Worm (Caenorhabditis elegans) whole organism, L4 larva: Measurements from ENCODE around the gene mrps-9.

ENCODE experiments used
- D1046.2 ChIP-seq: fragments of 200-800 bp; sonication (Bioruptor generic); IDR thresholded peaks from 2 replicates; pipeline ENCODE4 v1.3.6; 2022; ENCODE audit warnings: missing genetic modification characterization, missing compliant biosample characterization
- F44E2.7 ChIP-seq: fragments of 200-800 bp; sonication (Bioruptor generic); IDR thresholded peaks from 2 replicates; pipeline ENCODE4 v2.1.2; 2022; ENCODE audit warnings: missing genetic modification characterization, missing compliant biosample characterization
- F49E8.2 ChIP-seq: sonication (generic microtip); optimal IDR thresholded peaks from 2 replicates; lab custom pipeline; 2016; ENCODE audit warnings: missing compliant biosample characterization, mild to moderate bottlenecking, missing genetic modification characterization, borderline replicate concordance
- T20F7.1 ChIP-seq: fragments of 200-800 bp; sonication (Bioruptor generic); optimal IDR thresholded peaks from 2 replicates; lab custom pipeline; 2018; ENCODE audit warnings: mild to moderate bottlenecking, missing genetic modification characterization, missing compliant biosample characterization
- Y5F2A.4 ChIP-seq: fragments of 200-800 bp; sonication (Bioruptor generic); optimal IDR thresholded peaks from 2 replicates; lab custom pipeline; 2018; ENCODE audit warnings: mild to moderate bottlenecking, missing genetic modification characterization, missing compliant biosample characterization
- ZK337.2 ChIP-seq: fragments of 200-800 bp; sonication (Bioruptor generic); IDR thresholded peaks from 2 replicates; pipeline ENCODE4 v1.3.6; 2022; ENCODE audit warnings: missing genetic modification reagents, missing genetic modification characterization, missing compliant biosample characterization
- ama-1 ChIP-seq: fragments of 150-350 bp; optimal IDR thresholded peaks from 2 replicates; lab custom pipeline; 2014; ENCODE audit warnings: inconsistent platforms, mixed read lengths
- arid-1 ChIP-seq: fragments of 200-800 bp; sonication (Bioruptor generic); conservative IDR thresholded peaks from 2 replicates; pipeline ENCODE4 v1.3.6; 2022; ENCODE audit warnings: missing genetic modification reagents, missing genetic modification characterization, missing compliant biosample characterization
- ceh-44 ChIP-seq: fragments of 200-800 bp; sonication (Bioruptor generic); IDR thresholded peaks from 2 replicates; pipeline ENCODE4 v1.3.6; 2022; ENCODE audit warnings: missing genetic modification reagents, missing genetic modification characterization, missing compliant biosample characterization
- daf-16 ChIP-seq, 3 experiments: sonication (generic microtip); optimal IDR thresholded peaks; 2 replicates each; lab custom pipeline; 2016 to 2017; ENCODE audit warnings: missing genetic modification characterization in 3 of 3, missing genetic modification reagents in 3 of 3, mild to moderate bottlenecking in 2 of 3, missing compliant biosample characterization in 2 of 3, missing biosample characterization in 1 of 3, moderate library complexity in 1 of 3
- daf-19 ChIP-seq: fragments of 200-800 bp; sonication (Bioruptor generic); conservative IDR thresholded peaks from 2 replicates; pipeline ENCODE4 v1.3.6; 2022; ENCODE audit warnings: missing genetic modification characterization, missing compliant biosample characterization
- daf-8 ChIP-seq: fragments of 200-800 bp; sonication (Bioruptor generic); IDR thresholded peaks from 2 replicates; pipeline ENCODE4 v1.3.6; 2022; ENCODE audit warnings: missing genetic modification characterization, missing compliant biosample characterization
- dmd-6 ChIP-seq: fragments of 200-800 bp; sonication (Bioruptor generic); IDR thresholded peaks from 2 replicates; pipeline ENCODE4 v1.3.6; 2022; ENCODE audit warnings: missing genetic modification reagents, missing genetic modification characterization, missing compliant biosample characterization
- dmd-9 ChIP-seq: fragments of 200-800 bp; sonication (Bioruptor generic); IDR thresholded peaks from 2 replicates; pipeline ENCODE4 v1.3.6; 2022; ENCODE audit warnings: missing genetic modification reagents, missing genetic modification characterization, missing compliant biosample characterization
- dve-1 ChIP-seq: sonication (generic microtip); optimal IDR thresholded peaks from 2 replicates; lab custom pipeline; 2017; ENCODE audit warnings: antibody characterized with exemption, mild to moderate bottlenecking, missing genetic modification characterization, missing compliant biosample characterization; ENCODE audit not compliant: insufficient read depth
- egl-43 ChIP-seq: fragments of 200-800 bp; sonication (Bioruptor generic); IDR thresholded peaks from 2 replicates; pipeline ENCODE4 v1.3.6; 2022; ENCODE audit warnings: missing genetic modification reagents, missing genetic modification characterization, missing compliant biosample characterization
- hif-1 ChIP-seq, 2 experiments: sonication (generic microtip); optimal IDR thresholded peaks; 2 replicates each; lab custom pipeline; 2016 to 2017; ENCODE audit warnings: missing compliant biosample characterization in 2 of 2, missing genetic modification characterization in 2 of 2, missing genetic modification reagents in 2 of 2, missing genotype in 2 of 2, mild to moderate bottlenecking in 1 of 2
- hmg-1.1 ChIP-seq: fragments of 200-800 bp; sonication (Bioruptor generic); IDR thresholded peaks from 2 replicates; pipeline ENCODE4 v1.3.6; 2022; ENCODE audit warnings: missing genetic modification reagents, missing genetic modification characterization, missing compliant biosample characterization
- lin-13 ChIP-seq: fragments of 150-350 bp; optimal IDR thresholded peaks from 2 replicates; lab custom pipeline; 2014; ENCODE audit warnings: missing biosample characterization, missing genetic modification reagents, missing genetic modification characterization
- lin-38 ChIP-seq: fragments of 200-800 bp; sonication (Bioruptor generic); IDR thresholded peaks from 2 replicates; pipeline ENCODE4 v1.3.6; 2022; ENCODE audit warnings: missing genetic modification reagents, missing genetic modification characterization, missing compliant biosample characterization
- lin-39 ChIP-seq: fragments of 150-350 bp; optimal IDR thresholded peaks from 2 replicates; lab custom pipeline; 2014; ENCODE audit warnings: missing biosample characterization, missing genetic modification reagents, missing genetic modification characterization
- lsy-2 ChIP-seq, 2 experiments: fragments of 150-350 bp in 1 of 2; sonication (generic microtip) in 1 of 2; optimal IDR thresholded peaks; 2 replicates each; lab custom pipeline; 2014 to 2017; ENCODE audit warnings: missing biosample characterization in 2 of 2, missing genetic modification characterization in 2 of 2
- madf-5 ChIP-seq, 2 experiments: fragments of 200-800 bp; sonication (Bioruptor generic); IDR thresholded peaks; 2 replicates each; pipeline ENCODE4 v1.3.6; 2022; ENCODE audit warnings: missing compliant biosample characterization in 2 of 2, missing genetic modification characterization in 2 of 2
- madf-9 ChIP-seq: fragments of 200-800 bp; sonication (Bioruptor generic); conservative IDR thresholded peaks from 2 replicates; pipeline ENCODE4 v1.3.6; 2022; ENCODE audit warnings: missing genetic modification reagents, missing genetic modification characterization, missing compliant biosample characterization
- mep-1 ChIP-seq: fragments of 150-350 bp; sonication (generic microtip); optimal IDR thresholded peaks from 3 replicates; lab custom pipeline; 2014; ENCODE audit warnings: missing biosample characterization, missing genetic modification characterization
- mes-2 ChIP-seq: sonication (generic microtip); optimal IDR thresholded peaks from 2 replicates; lab custom pipeline; 2016; ENCODE audit warnings: missing genotype, mild to moderate bottlenecking, missing genetic modification characterization, missing compliant biosample characterization; ENCODE audit not compliant: poor library complexity, severe bottlenecking
- mxl-3 ChIP-seq: fragments of 200-800 bp; sonication (Bioruptor generic); optimal IDR thresholded peaks from 2 replicates; lab custom pipeline; 2018; ENCODE audit warnings: mild to moderate bottlenecking, missing genetic modification characterization, missing compliant biosample characterization
- nhr-10 ChIP-seq: fragments of 150-350 bp; optimal IDR thresholded peaks from 2 replicates; lab custom pipeline; 2014; ENCODE audit warnings: missing biosample characterization, missing genetic modification characterization
- nhr-102 ChIP-seq: sonication (generic microtip); optimal IDR thresholded peaks from 2 replicates; lab custom pipeline; 2016; ENCODE audit warnings: mild to moderate bottlenecking, missing genetic modification characterization, moderate library complexity, missing compliant biosample characterization
- nhr-28 ChIP-seq: fragments of 150-350 bp; optimal IDR thresholded peaks from 2 replicates; lab custom pipeline; 2014; ENCODE audit warnings: missing biosample characterization, missing genetic modification characterization
- pqm-1 ChIP-seq: sonication (generic microtip); optimal IDR thresholded peaks from 2 replicates; lab custom pipeline; 2017; ENCODE audit warnings: missing biosample characterization, missing genetic modification characterization
- snpc-1.2 ChIP-seq: fragments of 200-800 bp; sonication (Bioruptor generic); IDR thresholded peaks from 2 replicates; pipeline ENCODE4 v1.3.6; 2022; ENCODE audit warnings: missing genetic modification reagents, missing genetic modification characterization, missing compliant biosample characterization
- spr-1 ChIP-seq: sonication (generic microtip); optimal IDR thresholded peaks from 2 replicates; lab custom pipeline; 2016; ENCODE audit warnings: mild to moderate bottlenecking, missing genetic modification characterization, missing compliant biosample characterization
- spr-3 ChIP-seq: fragments of 200-800 bp; sonication (Bioruptor generic); optimal IDR thresholded peaks from 2 replicates; lab custom pipeline; 2018; ENCODE audit warnings: mild to moderate bottlenecking, missing genetic modification characterization, missing compliant biosample characterization
- tag-97 ChIP-seq: fragments of 200-800 bp; sonication (Bioruptor generic); IDR thresholded peaks from 2 replicates; pipeline ENCODE4 v1.3.6; 2022; ENCODE audit warnings: missing genetic modification characterization, missing compliant biosample characterization
- tra-1 ChIP-seq: fragments of 200-800 bp; sonication (Bioruptor generic); IDR thresholded peaks from 2 replicates; pipeline ENCODE4 v1.3.6; 2022; ENCODE audit warnings: missing genetic modification reagents, missing genetic modification characterization, missing compliant biosample characterization
- unc-130 ChIP-seq: sonication (generic microtip); optimal IDR thresholded peaks from 2 replicates; lab custom pipeline; 2016; ENCODE audit warnings: missing genetic modification reagents, missing genetic modification characterization, missing compliant biosample characterization
- zfp-2 ChIP-seq: sonication (generic microtip); optimal IDR thresholded peaks from 2 replicates; lab custom pipeline; 2016; ENCODE audit warnings: mild to moderate bottlenecking, missing genetic modification characterization, missing compliant biosample characterization
- zfp-3 ChIP-seq: fragments of 200-800 bp; sonication (Bioruptor generic); conservative IDR thresholded peaks from 2 replicates; pipeline ENCODE4 v1.3.6; 2022; ENCODE audit warnings: missing genetic modification reagents, missing genetic modification characterization, missing compliant biosample characterization
- ztf-7 ChIP-seq: fragments of 150-350 bp; optimal IDR thresholded peaks from 2 replicates; lab custom pipeline; 2014; ENCODE audit warnings: missing biosample characterization, missing genetic modification characterization

Gene mrps-9

DNA sequence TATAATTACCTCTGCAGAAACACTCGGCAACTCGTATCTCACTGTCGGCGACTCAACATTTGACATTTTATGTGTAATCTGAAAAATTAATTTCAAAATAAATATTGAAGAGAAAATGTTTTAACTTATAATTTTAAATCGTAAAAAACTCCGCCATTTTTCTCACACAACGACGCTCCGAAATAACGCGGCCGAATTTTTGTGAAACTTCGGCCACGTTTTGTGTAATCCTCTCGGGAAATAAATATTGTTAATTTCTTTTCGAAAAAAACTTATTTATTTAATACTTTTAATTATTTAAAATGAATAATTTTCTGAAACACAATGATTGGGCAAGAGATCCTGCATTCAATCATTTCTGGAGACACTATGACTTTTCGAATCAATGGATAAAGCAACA, 41.5 kb downstream of the mrps-9 start, which contains the start of the genes F10E9.7 and F10E9.5 (continued):
- TF ChIP-seq unc-130, result peak; percentile 96
- TF ChIP-seq daf-8 (GFP tag; lab: Robert Waterston, UW), result no peak
- TF ChIP-seq Y5F2A.4 (GFP tag; lab: Kevin White, UChicago), result no peak
- TF ChIP-seq D1046.2 (GFP tag; lab: Robert Waterston, UW), result peak; percentile 60; the same call in 1 of the 2 replicates
- TF ChIP-seq snpc-1.2 (GFP tag; lab: Robert Waterston, UW), result no peak
- TF ChIP-seq dmd-9 (GFP tag; lab: Robert Waterston, UW), result peak; percentile 96
- TF ChIP-seq ZK337.2 (GFP tag; lab: Robert Waterston, UW), result peak; percentile 97
- no peak for TF ChIP-seq nhr-10 (tag; lab: Kevin White, UChicago)
- TF ChIP-seq hmg-1.1 (GFP tag; lab: Robert Waterston, UW), result peak; percentile 54; the same call in 1 of the 2 replicates
- TF ChIP-seq madf-5 (GFP tag; IDR thresholded peaks at IDR 0.05; lab: Robert Waterston, UW), result peak in 1 of 2 experiments; percentile 61; a peak in 1 of 4 replicates
- peak; percentile 60; the same call in 1 of the 2 replicates for TF ChIP-seq zfp-3 (GFP tag; lab: Robert Waterston, UW)
- TF ChIP-seq lsy-2 (tag; optimal IDR thresholded peaks at IDR 0.05; lab: Kevin White, UChicago), result peak in 1 of 2 experiments; percentile 96
- peak in 1 of 2 experiments; percentile 93 for TF ChIP-seq hif-1 (tag; optimal IDR thresholded peaks at IDR 0.05; lab: Kevin White, UChicago)
- TF ChIP-seq F49E8.2 (tag; lab: Kevin White, UChicago), result peak; percentile 16
- TF ChIP-seq tra-1, result no peak; the same call in 1 of the 2 replicates
- peak; percentile 86 for TF ChIP-seq dve-1
- TF ChIP-seq lin-38 (GFP tag; lab: Robert Waterston, UW), result peak; percentile 79
- TF ChIP-seq mep-1 (tag; lab: Kevin White, UChicago), result peak; percentile 87
- peak; percentile 70 for TF ChIP-seq ztf-7 (tag; lab: Kevin White, UChicago)
- TF ChIP-seq ceh-44 (GFP tag; lab: Robert Waterston, UW), result peak; percentile 86
- TF ChIP-seq zfp-2, result peak; percentile 47
- TF ChIP-seq mxl-3 (GFP tag; lab: Kevin White, UChicago), result peak; percentile 39
- TF ChIP-seq spr-3, result no peak
- TF ChIP-seq pqm-1 (tag; lab: Kevin White, UChicago), result peak; percentile 25
- peak; percentile 32 for TF ChIP-seq spr-1 (tag; lab: Kevin White, UChicago)
- no peak for TF ChIP-seq ama-1 (lab: Kevin White, UChicago)
- peak in 1 of 2 experiments; percentile 27 for TF ChIP-seq daf-16 (GFP tag; optimal IDR thresholded peaks at IDR 0.05; lab: Kevin White, UChicago)
- TF ChIP-seq daf-16 (tag; optimal IDR thresholded peaks at IDR 0.05; lab: Kevin White, UChicago), result peak; percentile 56
- peak; percentile 61; the same call in 1 of the 2 replicates for TF ChIP-seq madf-9
- TF ChIP-seq daf-19 (GFP tag; lab: Robert Waterston, UW), result 0 out of 2 replicates have a peak, but pooled peaks have one; percentile 7
- no peak for TF ChIP-seq lin-39 (tag; lab: Kevin White, UChicago)
- TF ChIP-seq lin-13 (GFP tag; lab: Kevin White, UChicago), result peak; percentile 27
- 0 out of 2 replicates have a peak, but pooled peaks have one; percentile 10 for TF ChIP-seq tag-97
- TF ChIP-seq mes-2 (tag; lab: Kevin White, UChicago), result peak; percentile 100
- peak; percentile 60; the same call in 1 of the 2 replicates for TF ChIP-seq arid-1 (GFP tag; lab: Robert Waterston, UW)
- peak; percentile 83 for TF ChIP-seq dmd-6 (GFP tag; lab: Robert Waterston, UW)
- TF ChIP-seq nhr-28 (tag; lab: Kevin White, UChicago), result peak; percentile 34
- TF ChIP-seq T20F7.1 (GFP tag; lab: Kevin White, UChicago), result peak; percentile 99
- no peak for TF ChIP-seq egl-43 (GFP tag; lab: Robert Waterston, UW)
- TF ChIP-seq nhr-102, result peak; percentile 54
- TF ChIP-seq F44E2.7 (GFP tag; lab: Robert Waterston, UW), result no peak
- TF ChIP-seq, all 104 proteins: peak for 47
